Fruit fly (Drosophila melanogaster): ENCODE measurements around the gene sick.

dm6 chr2L:19942510-19942909 lies 146.3 kb downstream of the sick start:
- TF ChIP-seq CG9948 (tag; optimal IDR thresholded peaks at IDR 0.05) (no peak), EcR (GFP tag; optimal IDR thresholded peaks at IDR 0.05) (no peak), rn (GFP tag; IDR thresholded peaks at IDR 0.05) (no peak), D1 (tag; optimal IDR thresholded peaks at IDR 0.05) (no peak), CG10348 (GFP tag; IDR thresholded peaks at IDR 0.05) (no peak), fd96Ca (GFP tag; IDR thresholded peaks at IDR 0.05) (no peak), CG14655 (GFP tag; optimal IDR thresholded peaks at IDR 0.05) (no peak), gl (tag; optimal IDR thresholded peaks at IDR 0.05) (no peak)
